Fruit fly (Drosophila melanogaster) whole organism, wandering third instar larva: Measurements from ENCODE around the gene Fnta.

Source experiments
- Dfd ChIP-seq: fragments of >200 bp; optimal IDR thresholded peaks from 2 replicates; lab custom pipeline; 2017; ENCODE audit warnings: missing biosample characterization, missing genetic modification characterization
- Dif ChIP-seq: fragments of 200-275, 200-300 bp; sonication (Bioruptor generic); optimal IDR thresholded peaks from 2 replicates; lab custom pipeline; 2018; ENCODE audit warnings: missing biosample characterization, missing genetic modification characterization; ENCODE audit not compliant: partially characterized antibody
- Hr78 ChIP-seq: fragments of >200 bp; optimal IDR thresholded peaks from 2 replicates; lab custom pipeline; 2017; ENCODE audit warnings: missing biosample characterization, missing genetic modification characterization
- Mio ChIP-seq: sonication (Bioruptor generic); optimal IDR thresholded peaks from 2 replicates; lab custom pipeline; 2016; ENCODE audit warnings: missing biosample characterization, missing genetic modification characterization
- Myc ChIP-seq: fragments of >200 bp; optimal IDR thresholded peaks from 2 replicates; lab custom pipeline; 2017
- N ChIP-seq: fragments of >200 bp; optimal IDR thresholded peaks from 2 replicates; lab custom pipeline; 2018; ENCODE audit warnings: missing biosample characterization, missing external identifiers, missing genetic modification characterization
- OdsH ChIP-seq: fragments of 200-800 bp; sonication (Bioruptor generic); optimal IDR thresholded peaks from 2 replicates; lab custom pipeline; 2016; ENCODE audit warnings: missing biosample characterization, mild to moderate bottlenecking, missing genetic modification characterization
- dsf ChIP-seq: sonication (Bioruptor generic); optimal IDR thresholded peaks from 2 replicates; lab custom pipeline; 2016; ENCODE audit warnings: missing biosample characterization, missing genetic modification characterization, borderline replicate concordance
- fru ChIP-seq: fragments of 200-800 bp; sonication (Bioruptor generic); optimal IDR thresholded peaks from 3 replicates; lab custom pipeline; 2016; ENCODE audit warnings: missing biosample characterization, mild to moderate bottlenecking, missing genetic modification characterization
- lola ChIP-seq: fragments of >200 bp; optimal IDR thresholded peaks from 2 replicates; lab custom pipeline; 2017; ENCODE audit warnings: missing biosample characterization, missing genetic modification characterization
- pan ChIP-seq: fragments of >200 bp; optimal IDR thresholded peaks from 2 replicates; lab custom pipeline; 2017
- psq ChIP-seq: fragments of 200-800 bp; sonication (Bioruptor generic); optimal IDR thresholded peaks from 3 replicates; lab custom pipeline; 2017; ENCODE audit warnings: missing biosample characterization, mild to moderate bottlenecking, missing genetic modification characterization, moderate library complexity
- usp ChIP-seq: fragments of >200 bp; optimal IDR thresholded peaks from 2 replicates; lab custom pipeline; 2017; ENCODE audit warnings: missing biosample characterization, missing genetic modification characterization

DNA sequence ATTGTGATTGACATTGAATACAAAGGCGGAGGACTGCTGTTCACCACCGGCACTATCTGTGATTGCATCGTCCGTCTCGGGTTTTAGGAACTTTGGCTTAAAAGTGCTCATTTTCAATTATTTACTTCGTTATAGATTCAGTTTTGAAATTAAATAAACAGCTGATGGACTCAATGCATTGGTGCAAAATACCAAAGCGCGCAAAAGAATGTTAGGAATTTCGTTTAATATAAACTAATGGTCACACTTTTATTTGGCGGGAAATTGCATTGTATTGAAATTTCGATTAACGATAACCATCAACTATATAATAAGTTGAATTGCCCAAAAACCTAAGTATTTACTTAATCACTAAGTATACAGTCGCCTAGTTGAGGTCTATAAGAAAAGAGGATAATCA is 12.4 kb downstream of the Fnta start, which contains the start of gene CG3225:
- TF ChIP-seq lola (GFP tag; lab: Kevin White, UChicago) (no peak), Dfd (GFP tag; lab: Kevin White, UChicago) (no peak), OdsH (GFP tag; lab: Kevin White, UChicago) (no peak), dsf (GFP tag; lab: Kevin White, UChicago) (no peak), pan (lab: Kevin White, UChicago) (no peak), Hr78 (GFP tag; lab: Kevin White, UChicago) (no peak), fru (GFP tag; lab: Kevin White, UChicago) (no peak), usp (GFP tag; lab: Kevin White, UChicago) (no peak), Myc (lab: Kevin White, UChicago) (no peak), Mio (no peak), psq (no peak), N (GFP tag; lab: Kevin White, UChicago) (no peak), Dif (GFP tag; lab: Kevin White, UChicago) (no peak)
